Fruit fly (Drosophila melanogaster): ENCODE measurements around the gene CG18628.

Gene CG18628

DNA sequence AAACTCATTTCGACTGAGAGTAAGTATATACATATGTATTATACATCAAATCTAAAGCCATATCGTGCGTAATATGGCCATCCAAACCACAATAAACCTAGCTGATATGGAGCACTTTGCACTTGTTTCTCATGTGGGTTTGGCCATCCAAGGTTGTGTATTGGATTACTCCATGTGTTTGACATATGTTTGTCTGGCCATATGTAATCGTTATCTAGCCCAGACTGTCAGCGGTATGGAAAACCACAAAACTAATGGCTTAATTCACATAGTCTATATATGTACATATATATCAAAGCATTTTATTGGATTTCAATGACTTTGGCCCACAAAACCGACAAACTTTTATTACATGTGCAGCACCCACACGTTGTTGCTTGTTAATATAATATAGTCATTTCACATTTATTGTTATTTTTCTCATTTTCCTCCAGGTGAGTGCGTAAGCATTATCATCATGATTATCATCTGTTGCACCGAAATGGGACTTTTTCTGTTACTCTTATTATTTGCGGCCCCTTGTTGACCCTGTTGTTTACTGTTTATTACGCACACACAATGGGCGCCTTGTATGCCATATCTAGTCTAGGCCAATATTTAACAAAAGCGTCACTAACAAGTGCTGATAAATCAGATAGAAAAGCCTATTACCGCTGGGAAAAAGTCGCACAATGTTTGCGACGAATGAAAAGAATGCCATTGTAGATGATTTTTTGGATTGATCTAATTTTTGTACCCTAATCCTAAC, 17.1 kb downstream of the CG18628 start (continued):
- TF ChIP-seq CG12219 (GFP tag; optimal IDR thresholded peaks at IDR 0.05), result peak; percentile 56
- TF ChIP-seq Fer3 (tag; optimal IDR thresholded peaks at IDR 0.05), result peak; percentile 75
- peak; percentile 45 for TF ChIP-seq CG15696 (tag; optimal IDR thresholded peaks at IDR 0.05)
- peak; percentile 26 for TF ChIP-seq slou (GFP tag; optimal IDR thresholded peaks at IDR 0.05)
- TF ChIP-seq Antp (GFP tag; optimal IDR thresholded peaks at IDR 0.05), result peak; percentile 51
- no peak for TF ChIP-seq bbx (GFP tag; IDR thresholded peaks at IDR 0.05; ENCODE audit: partially characterized antibody)
- peak; percentile 70 for TF ChIP-seq salm (tag; optimal IDR thresholded peaks at IDR 0.05)
- peak; percentile 51 for TF ChIP-seq psq (GFP tag; optimal IDR thresholded peaks at IDR 0.05)
- TF ChIP-seq CG7372 (GFP tag; IDR thresholded peaks at IDR 0.05), result no peak
- TF ChIP-seq grn (GFP tag; optimal IDR thresholded peaks at IDR 0.05), result peak; percentile 71
- peak; percentile 41 for TF ChIP-seq CG14710 (tag; optimal IDR thresholded peaks at IDR 0.05)
- no peak for TF ChIP-seq Gug (GFP tag; IDR thresholded peaks at IDR 0.05)
- TF ChIP-seq inv (GFP tag; IDR thresholded peaks at IDR 0.05; ENCODE audit: partially characterized antibody), result no peak
- no peak for TF ChIP-seq peb (GFP tag; IDR thresholded peaks at IDR 0.05)
- TF ChIP-seq phol (tag; optimal IDR thresholded peaks at IDR 0.05), result no peak
- no peak for TF ChIP-seq croc (GFP tag; conservative IDR thresholded peaks at IDR 0.05)
- peak; percentile 78 for TF ChIP-seq schlank (tag; optimal IDR thresholded peaks at IDR 0.05)
- no peak for TF ChIP-seq CG10565 (GFP tag; optimal IDR thresholded peaks at IDR 0.05)
- peak in 1 of 3 experiments; percentile 4 for TF ChIP-seq lola (GFP tag; optimal IDR thresholded peaks at IDR 0.05)
- no peak for TF ChIP-seq insv (GFP tag; optimal IDR thresholded peaks at IDR 0.05)
- TF ChIP-seq Dip2 (GFP tag; IDR thresholded peaks at IDR 0.05), result no peak
- TF ChIP-seq stc (GFP tag; IDR thresholded peaks at IDR 0.05), result peak; percentile 51; the same call in 1 of the 2 replicates
- peak; percentile 77 for TF ChIP-seq CG6765 (GFP tag; optimal IDR thresholded peaks at IDR 0.05)
- TF ChIP-seq CG14667 (GFP tag; IDR thresholded peaks at IDR 0.05), result no peak
- peak; percentile 17 for TF ChIP-seq CG18011 (GFP tag; optimal IDR thresholded peaks at IDR 0.05)
- peak; percentile 80 for TF ChIP-seq CG33213 (GFP tag; optimal IDR thresholded peaks at IDR 0.05)
- TF ChIP-seq CG3407 (GFP tag; optimal IDR thresholded peaks at IDR 0.05), result peak; percentile 80
- TF ChIP-seq CG13287 (GFP tag; IDR thresholded peaks at IDR 0.05; ENCODE audit: partially characterized antibody), result no peak
- TF ChIP-seq MESR4 (GFP tag; optimal IDR thresholded peaks at IDR 0.05), result no peak
- TF ChIP-seq gcm2 (GFP tag; optimal IDR thresholded peaks at IDR 0.05), result no peak
- TF ChIP-seq Awh (GFP tag; IDR thresholded peaks at IDR 0.05), result peak; percentile 75
- TF ChIP-seq bowl (GFP tag; IDR thresholded peaks at IDR 0.05), result no peak
- no peak for TF ChIP-seq hth (optimal IDR thresholded peaks at IDR 0.05)
- TF ChIP-seq Nf-YB (GFP tag; optimal IDR thresholded peaks at IDR 0.05), result peak; percentile 47
- TF ChIP-seq CG12659 (GFP tag; optimal IDR thresholded peaks at IDR 0.05), result peak; percentile 47
- no peak for TF ChIP-seq CG14860 (GFP tag; IDR thresholded peaks at IDR 0.05; ENCODE audit: partially characterized antibody)
- TF ChIP-seq Dad (GFP tag; optimal IDR thresholded peaks at IDR 0.05), result peak; percentile 11
- peak; percentile 70 for TF ChIP-seq Xrp1 (GFP tag; IDR thresholded peaks at IDR 0.05)
- TF ChIP-seq pzg (GFP tag; optimal IDR thresholded peaks at IDR 0.05), result no peak
- peak; percentile 23 for TF ChIP-seq tx (GFP tag; optimal IDR thresholded peaks at IDR 0.05)
- TF ChIP-seq CG3281 (GFP tag; optimal IDR thresholded peaks at IDR 0.05), result peak; percentile 69
- TF ChIP-seq Ets65A (GFP tag), result no peak
- TF ChIP-seq NfI (GFP tag; optimal IDR thresholded peaks at IDR 0.05), result peak; percentile 48
- no peak for TF ChIP-seq Dfd (GFP tag; optimal IDR thresholded peaks at IDR 0.05)
- peak; percentile 79 for TF ChIP-seq Hmr (GFP tag; optimal IDR thresholded peaks at IDR 0.05)
- TF ChIP-seq stwl (tag; optimal IDR thresholded peaks at IDR 0.05), result no peak
- TF ChIP-seq CG10431 (GFP tag; optimal IDR thresholded peaks at IDR 0.05), result peak; percentile 43
- peak; percentile 53 for TF ChIP-seq CG12744 (GFP tag; optimal IDR thresholded peaks at IDR 0.05)
- TF ChIP-seq wor (GFP tag; IDR thresholded peaks at IDR 0.05), result no peak
